Worm (Caenorhabditis elegans): ENCODE measurements around the gene sec-6.

sec-6 gene

ce11 chrII:5320205-5320951, 39.0 kb upstream of the sec-6 start:
- TF ChIP-seq crh-2 (tag; optimal IDR thresholded peaks at IDR 0.05), result peak; percentile 26
- peak in 1 of 2 experiments; percentile 8 for TF ChIP-seq lsy-2 (tag; optimal IDR thresholded peaks at IDR 0.05)
- peak; percentile 18 for TF ChIP-seq nhr-6 (tag; optimal IDR thresholded peaks at IDR 0.05)
- peak; percentile 5 for TF ChIP-seq unc-55 (GFP tag; optimal IDR thresholded peaks at IDR 0.05)
- TF ChIP-seq lin-39 (tag; optimal IDR thresholded peaks at IDR 0.05), result no peak
- no peak for TF ChIP-seq mab-5 (tag; optimal IDR thresholded peaks at IDR 0.05)
- TF ChIP-seq C34F6.9 (tag; optimal IDR thresholded peaks at IDR 0.05), result peak; percentile 39
- peak; percentile 3 for TF ChIP-seq nhr-25 (tag; optimal IDR thresholded peaks at IDR 0.05)
- TF ChIP-seq blmp-1 (tag; optimal IDR thresholded peaks at IDR 0.05; ENCODE audit: insufficient read depth), result peak; percentile 8
- no peak for TF ChIP-seq nhr-237 (tag; optimal IDR thresholded peaks at IDR 0.05)
- TF ChIP-seq lin-11 (tag; optimal IDR thresholded peaks at IDR 0.05), result no peak
- peak; percentile 13 for TF ChIP-seq gmeb-1 (tag; optimal IDR thresholded peaks at IDR 0.05)
- TF ChIP-seq F13H6.1 (tag; optimal IDR thresholded peaks at IDR 0.05), result peak; percentile 47
- no peak for TF ChIP-seq nhr-23 (tag; optimal IDR thresholded peaks at IDR 0.05)
- peak; percentile 52 for TF ChIP-seq nhr-129 (tag; optimal IDR thresholded peaks at IDR 0.05)
- peak; percentile 43 for TF ChIP-seq sma-9 (GFP tag; optimal IDR thresholded peaks at IDR 0.05)
- no peak for TF ChIP-seq sma-9 (tag; optimal IDR thresholded peaks at IDR 0.05)
- no peak for TF ChIP-seq mdl-1 (tag; optimal IDR thresholded peaks at IDR 0.05)
- peak; percentile 84 for TF ChIP-seq fos-1 (tag; optimal IDR thresholded peaks at IDR 0.05)
- TF ChIP-seq skn-1 (tag; optimal IDR thresholded peaks at IDR 0.05), result no peak
- peak; percentile 24 for TF ChIP-seq sma-3 (GFP tag; optimal IDR thresholded peaks at IDR 0.05)
- TF ChIP-seq nhr-77 (tag; optimal IDR thresholded peaks at IDR 0.05), result no peak
- no peak for TF ChIP-seq nhr-11 (tag; optimal IDR thresholded peaks at IDR 0.05)
- peak; percentile 14 for TF ChIP-seq egl-27 (tag; optimal IDR thresholded peaks at IDR 0.05)
- no peak for TF ChIP-seq unc-62 (GFP tag; optimal IDR thresholded peaks at IDR 0.05)

ce11 chrII:5321718-5322286, 37.5 kb upstream of the sec-6 start:
- TF ChIP-seq elt-3 (tag; optimal IDR thresholded peaks at IDR 0.05) (no peak), nhr-11 (tag; optimal IDR thresholded peaks at IDR 0.05) (no peak), ztf-4 (tag; optimal IDR thresholded peaks at IDR 0.05) (no peak), dmd-4 (tag; optimal IDR thresholded peaks at IDR 0.05) (no peak), mab-5 (tag; optimal IDR thresholded peaks at IDR 0.05) (no peak), ZK546.5 (tag; optimal IDR thresholded peaks at IDR 0.05) (no peak), zag-1 (tag; optimal IDR thresholded peaks at IDR 0.05) (no peak), egl-27 (tag; optimal IDR thresholded peaks at IDR 0.05) (no peak), nhr-129 (tag; optimal IDR thresholded peaks at IDR 0.05) (peak; percentile 49), peb-1 (tag; optimal IDR thresholded peaks at IDR 0.05) (no peak), nhr-23 (tag; optimal IDR thresholded peaks at IDR 0.05) (no peak), snpc-4 (tag; optimal IDR thresholded peaks at IDR 0.05) (no peak), nhr-21 (tag; optimal IDR thresholded peaks at IDR 0.05) (peak; percentile 61), mbf-1 (tag; optimal IDR thresholded peaks at IDR 0.05) (no peak), aly-2 (tag; optimal IDR thresholded peaks at IDR 0.05) (no peak), sem-4 (tag; optimal IDR thresholded peaks at IDR 0.05) (no peak), ceh-16 (tag; optimal IDR thresholded peaks at IDR 0.05) (peak; percentile 50), skn-1 (tag; optimal IDR thresholded peaks at IDR 0.05) (no peak), lsy-2 (tag; optimal IDR thresholded peaks at IDR 0.05) (peak in 1 of 2 experiments; percentile 45), gmeb-1 (tag; optimal IDR thresholded peaks at IDR 0.05) (peak; percentile 57), sma-9 (GFP tag; optimal IDR thresholded peaks at IDR 0.05) (peak; percentile 91), sma-9 (tag; optimal IDR thresholded peaks at IDR 0.05) (no peak), nhr-6 (tag; optimal IDR thresholded peaks at IDR 0.05) (no peak), blmp-1 (tag; optimal IDR thresholded peaks at IDR 0.05; ENCODE audit: insufficient read depth) (peak; percentile 81), unc-62 (GFP tag; optimal IDR thresholded peaks at IDR 0.05) (no peak), nhr-12 (tag; optimal IDR thresholded peaks at IDR 0.05) (no peak), unc-39 (tag; optimal IDR thresholded peaks at IDR 0.05) (no peak), fos-1 (tag; optimal IDR thresholded peaks at IDR 0.05) (peak; percentile 44), Y55F3AM.14 (GFP tag; optimal IDR thresholded peaks at IDR 0.05) (peak; percentile 80), crh-2 (tag; optimal IDR thresholded peaks at IDR 0.05) (no peak), ceh-82 (tag; optimal IDR thresholded peaks at IDR 0.05) (no peak), lin-39 (tag; optimal IDR thresholded peaks at IDR 0.05) (no peak), ama-1 (optimal IDR thresholded peaks at IDR 0.05) (no peak), unc-55 (GFP tag; optimal IDR thresholded peaks at IDR 0.05) (no peak), sma-3 (GFP tag; optimal IDR thresholded peaks at IDR 0.05) (peak; percentile 55), alr-1 (tag; optimal IDR thresholded peaks at IDR 0.05) (no peak), ztf-11 (tag; optimal IDR thresholded peaks at IDR 0.05) (no peak), nhr-25 (tag; optimal IDR thresholded peaks at IDR 0.05) (peak; percentile 89), ztf-1 (GFP tag; conservative IDR thresholded peaks at IDR 0.05) (no peak), R02D3.7 (tag; optimal IDR thresholded peaks at IDR 0.05) (no peak), lin-13 (GFP tag; optimal IDR thresholded peaks at IDR 0.05) (no peak), nhr-237 (tag; optimal IDR thresholded peaks at IDR 0.05) (no peak), C34F6.9 (tag; optimal IDR thresholded peaks at IDR 0.05) (no peak), F13H6.1 (tag; optimal IDR thresholded peaks at IDR 0.05) (peak; percentile 86)

Measured in whole organism, L2 larva.